Worm (Caenorhabditis elegans): ENCODE measurements around the gene Y53F4B.51.

Y53F4B.51 gene

ce11 chrII:14969320-14969950 is 44.8 kb downstream of the Y53F4B.51 start, which contains the start of the genes pole-4, nsun-5 and metl-2:
TSS of gene pole-4 (minus strand) at chrII:14969354.
TSS of gene nsun-5 (plus strand) at chrII:14969617.
TSS of gene metl-2 (plus strand) at chrII:14969900.
- TF ChIP-seq flt-1 (GFP tag; IDR thresholded peaks at IDR 0.05) (no peak), ztf-23 (GFP tag; IDR thresholded peaks at IDR 0.05) (no peak), klf-2 (GFP tag; conservative IDR thresholded peaks at IDR 0.05) (no peak), ref-1 (GFP tag; conservative IDR thresholded peaks at IDR 0.05) (no peak), T22C8.4 (GFP tag; IDR thresholded peaks at IDR 0.05) (no peak)

ce11 chrII:14968275-14968674 is 46.0 kb downstream of the Y53F4B.51 start:
- TF ChIP-seq flt-1 (GFP tag; IDR thresholded peaks at IDR 0.05) = no peak
- no peak for TF ChIP-seq ztf-23 (GFP tag; IDR thresholded peaks at IDR 0.05)
- TF ChIP-seq T22C8.4 (GFP tag; IDR thresholded peaks at IDR 0.05) = no peak
- no peak for TF ChIP-seq ref-1 (GFP tag; conservative IDR thresholded peaks at IDR 0.05)
- no peak for TF ChIP-seq med-1 (GFP tag; optimal IDR thresholded peaks at IDR 0.05; ENCODE audit: insufficient read depth)
- TF ChIP-seq tab-1 (GFP tag; IDR thresholded peaks at IDR 0.05) = no peak
- no peak for TF ChIP-seq ztf-29 (GFP tag; IDR thresholded peaks at IDR 0.05)
- no peak for TF ChIP-seq klf-2 (GFP tag; conservative IDR thresholded peaks at IDR 0.05)
- no peak for TF ChIP-seq cog-1 (tag; optimal IDR thresholded peaks at IDR 0.05)

ce11 chrII:14967084-14967483 is 47.2 kb downstream of the Y53F4B.51 start:
- TF ChIP-seq klf-2 (GFP tag; conservative IDR thresholded peaks at IDR 0.05) (no peak), flt-1 (GFP tag; IDR thresholded peaks at IDR 0.05) (no peak), ztf-29 (GFP tag; IDR thresholded peaks at IDR 0.05) (no peak), T22C8.4 (GFP tag; IDR thresholded peaks at IDR 0.05) (no peak), cog-1 (tag; optimal IDR thresholded peaks at IDR 0.05) (no peak), ref-1 (GFP tag; conservative IDR thresholded peaks at IDR 0.05) (no peak), med-1 (GFP tag; optimal IDR thresholded peaks at IDR 0.05; ENCODE audit: insufficient read depth) (no peak), ztf-23 (GFP tag; IDR thresholded peaks at IDR 0.05) (no peak), tab-1 (GFP tag; IDR thresholded peaks at IDR 0.05) (no peak)

- TF ChIP-seq cog-1 (tag; optimal IDR thresholded peaks at IDR 0.05) (no peak), ztf-23 (GFP tag; IDR thresholded peaks at IDR 0.05) (no peak), ref-1 (GFP tag; conservative IDR thresholded peaks at IDR 0.05) (no peak), T22C8.4 (GFP tag; IDR thresholded peaks at IDR 0.05) (no peak), flt-1 (GFP tag; IDR thresholded peaks at IDR 0.05) (no peak), tab-1 (GFP tag; IDR thresholded peaks at IDR 0.05) (no peak), klf-2 (GFP tag; conservative IDR thresholded peaks at IDR 0.05) (no peak), ztf-29 (GFP tag; IDR thresholded peaks at IDR 0.05) (no peak), med-1 (GFP tag; optimal IDR thresholded peaks at IDR 0.05; ENCODE audit: insufficient read depth) (no peak)
These were observed 47.8 kb downstream of the Y53F4B.51 start for ce11 chrII:14966420-14966819.

- no peak for TF ChIP-seq ref-1 (GFP tag; conservative IDR thresholded peaks at IDR 0.05)
- TF ChIP-seq cog-1 (tag; optimal IDR thresholded peaks at IDR 0.05) = no peak
- TF ChIP-seq klf-2 (GFP tag; conservative IDR thresholded peaks at IDR 0.05) = no peak
These were observed 49.4 kb downstream of the Y53F4B.51 start for ce11 chrII:14964877-14965276.

- TF ChIP-seq flt-1 (GFP tag; IDR thresholded peaks at IDR 0.05) (no peak), T22C8.4 (GFP tag; IDR thresholded peaks at IDR 0.05) (no peak), ztf-29 (GFP tag; IDR thresholded peaks at IDR 0.05) (no peak), klf-2 (GFP tag; conservative IDR thresholded peaks at IDR 0.05) (no peak), ztf-23 (GFP tag; IDR thresholded peaks at IDR 0.05) (no peak), cog-1 (tag; optimal IDR thresholded peaks at IDR 0.05) (no peak), ref-1 (GFP tag; conservative IDR thresholded peaks at IDR 0.05) (no peak), tab-1 (GFP tag; IDR thresholded peaks at IDR 0.05) (no peak), med-1 (GFP tag; optimal IDR thresholded peaks at IDR 0.05; ENCODE audit: insufficient read depth) (no peak)
These were observed 50.2 kb downstream of the Y53F4B.51 start, which contains the start of gene elo-9 for ce11 chrII:14964008-14964407. TSS of gene elo-9 (minus strand) at chrII:14964108.
